Worm (Caenorhabditis elegans) whole organism, young adult: ENCODE measurements around the gene spp-30.

Source experiments
- B0019.2 ChIP-seq: fragments of 200-800 bp; sonication (Bioruptor generic); conservative IDR thresholded peaks from 2 replicates; pipeline ENCODE4 v1.3.6; 2022; ENCODE audit warnings: missing genetic modification reagents, missing genetic modification characterization, missing compliant biosample characterization
- F22D6.2 ChIP-seq: sonication (generic microtip); optimal IDR thresholded peaks from 2 replicates; lab custom pipeline; 2016; ENCODE audit warnings: mild to moderate bottlenecking, missing genetic modification characterization, missing compliant biosample characterization
- F33H1.4 ChIP-seq: fragments of 200-800 bp; sonication (Bioruptor generic); IDR thresholded peaks from 2 replicates; pipeline ENCODE4 v1.3.6; 2022; ENCODE audit warnings: missing genetic modification reagents, missing genetic modification characterization, missing compliant biosample characterization
- F55B11.4 ChIP-seq: sonication (generic microtip); optimal IDR thresholded peaks from 2 replicates; lab custom pipeline; 2016; ENCODE audit warnings: missing compliant biosample characterization, missing genetic modification characterization, borderline replicate concordance; ENCODE audit not compliant: insufficient read depth
- Y56A3A.18 ChIP-seq: fragments of 200-800 bp; sonication (Bioruptor generic); IDR thresholded peaks from 2 replicates; pipeline ENCODE4 v1.3.6; 2022; ENCODE audit warnings: missing genetic modification reagents, missing genetic modification characterization, missing compliant biosample characterization
- akir-1 ChIP-seq: fragments of 200-800 bp; sonication (Bioruptor generic); optimal IDR thresholded peaks from 2 replicates; lab custom pipeline; 2018; ENCODE audit warnings: mild to moderate bottlenecking, missing genetic modification characterization, moderate library complexity, missing compliant biosample characterization
- lsl-1 ChIP-seq: fragments of 200-800 bp; sonication (Bioruptor generic); optimal IDR thresholded peaks from 2 replicates; lab custom pipeline; 2018; ENCODE audit warnings: mild to moderate bottlenecking, missing genetic modification characterization, moderate library complexity, missing compliant biosample characterization
- repo-1 ChIP-seq: sonication (generic microtip); optimal IDR thresholded peaks from 2 replicates; lab custom pipeline; 2017; ENCODE audit warnings: mild to moderate bottlenecking, missing genetic modification characterization, missing compliant biosample characterization
- unc-62 ChIP-seq: fragments of 150-350 bp; optimal IDR thresholded peaks from 2 replicates; lab custom pipeline; 2014; ENCODE audit warnings: missing biosample characterization, missing genetic modification reagents, missing genetic modification characterization

DNA sequence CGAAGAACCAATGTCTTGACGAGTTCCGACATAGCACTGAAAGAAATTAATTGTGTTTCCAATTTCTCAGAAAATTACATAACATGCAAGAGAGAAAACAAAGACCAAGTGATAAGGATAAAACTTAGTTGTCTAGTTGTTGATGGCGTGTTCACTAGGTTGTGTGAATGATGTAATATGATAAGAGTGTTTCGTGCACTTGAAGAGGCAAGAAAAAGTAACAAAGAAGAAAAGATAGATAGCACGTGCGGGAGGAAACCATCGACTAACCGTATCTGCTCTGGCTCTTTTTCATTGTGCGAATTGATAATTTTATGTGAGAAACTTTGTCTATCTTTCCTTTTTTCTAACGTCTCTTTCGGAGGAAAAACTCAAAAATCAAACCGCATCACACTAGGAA lies 33.1 kb upstream of the spp-30 start, which contains the start of gene sfxn-1.5:
- no peak for TF ChIP-seq F55B11.4 (tag; lab: Kevin White, UChicago)
- no peak for TF ChIP-seq Y56A3A.18 (GFP tag; lab: Robert Waterston, UW)
- TF ChIP-seq F33H1.4, result no peak
- no peak for TF ChIP-seq lsl-1 (GFP tag; lab: Kevin White, UChicago)
- no peak for TF ChIP-seq unc-62 (GFP tag; lab: Kevin White, UChicago)
- TF ChIP-seq F22D6.2 (tag; lab: Kevin White, UChicago), result no peak
- TF ChIP-seq repo-1, result no peak
- no peak for TF ChIP-seq B0019.2
- no peak for TF ChIP-seq akir-1 (GFP tag; lab: Kevin White, UChicago)
